Worm (Caenorhabditis elegans): ENCODE measurements around the gene kcnl-4.

kcnl-4 gene

DNA sequence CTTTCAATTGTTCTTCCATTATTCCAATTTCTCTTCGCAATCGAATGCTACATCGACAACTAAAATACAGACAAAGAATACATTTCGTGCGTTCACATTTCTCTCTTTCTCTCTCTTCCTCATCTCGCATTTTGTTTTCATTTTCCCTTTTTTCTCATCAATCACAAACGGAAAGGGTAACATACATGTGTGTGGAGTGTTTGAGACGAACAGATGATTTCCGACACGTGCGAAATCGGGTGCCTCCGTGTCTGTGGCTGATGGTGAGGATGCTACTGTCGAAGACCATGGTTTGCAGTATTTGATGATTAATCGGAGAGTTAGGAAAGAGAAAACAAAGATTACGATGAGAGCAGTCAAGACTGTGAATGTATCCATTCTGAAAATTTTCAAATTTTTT is 20.2 kb upstream of the kcnl-4 start, which contains the start of gene R02D5.9:
Gene R02D5.9, minus strand, starts transcription at position 378 of the 400 bp plus-strand sequence.
- TF ChIP-seq sma-9 (GFP tag; optimal IDR thresholded peaks at IDR 0.05): peak; percentile 88
- no peak for TF ChIP-seq sma-9 (tag; optimal IDR thresholded peaks at IDR 0.05)
- TF ChIP-seq nhr-129 (tag; optimal IDR thresholded peaks at IDR 0.05): peak; percentile 42
- TF ChIP-seq aly-2 (tag; optimal IDR thresholded peaks at IDR 0.05): no peak
- no peak for TF ChIP-seq zag-1 (tag; optimal IDR thresholded peaks at IDR 0.05)
- peak; percentile 95 for TF ChIP-seq sma-3 (GFP tag; optimal IDR thresholded peaks at IDR 0.05)
- peak; percentile 9 for TF ChIP-seq egl-27 (tag; optimal IDR thresholded peaks at IDR 0.05)
- peak; percentile 87 for TF ChIP-seq nhr-25 (tag; optimal IDR thresholded peaks at IDR 0.05)
- TF ChIP-seq sem-4 (tag; optimal IDR thresholded peaks at IDR 0.05): peak; percentile 49
- no peak for TF ChIP-seq Y55F3AM.14 (GFP tag; optimal IDR thresholded peaks at IDR 0.05)
- no peak for TF ChIP-seq nhr-12 (tag; optimal IDR thresholded peaks at IDR 0.05)
- peak; percentile 37 to 82 for TF ChIP-seq mdl-1 (tag; optimal IDR thresholded peaks at IDR 0.05)
- TF ChIP-seq blmp-1 (tag; optimal IDR thresholded peaks at IDR 0.05; ENCODE audit: insufficient read depth): peak; percentile 97
- TF ChIP-seq mbf-1 (tag; optimal IDR thresholded peaks at IDR 0.05): no peak
- peak; percentile 72 for TF ChIP-seq nhr-21 (tag; optimal IDR thresholded peaks at IDR 0.05)
- TF ChIP-seq ztf-4 (tag; optimal IDR thresholded peaks at IDR 0.05): no peak
- TF ChIP-seq alr-1 (tag; optimal IDR thresholded peaks at IDR 0.05): no peak
- no peak for TF ChIP-seq ama-1 (optimal IDR thresholded peaks at IDR 0.05)
- no peak for TF ChIP-seq lin-11 (tag; optimal IDR thresholded peaks at IDR 0.05)
- TF ChIP-seq fos-1 (tag; optimal IDR thresholded peaks at IDR 0.05): peak; percentile 20

DNA sequence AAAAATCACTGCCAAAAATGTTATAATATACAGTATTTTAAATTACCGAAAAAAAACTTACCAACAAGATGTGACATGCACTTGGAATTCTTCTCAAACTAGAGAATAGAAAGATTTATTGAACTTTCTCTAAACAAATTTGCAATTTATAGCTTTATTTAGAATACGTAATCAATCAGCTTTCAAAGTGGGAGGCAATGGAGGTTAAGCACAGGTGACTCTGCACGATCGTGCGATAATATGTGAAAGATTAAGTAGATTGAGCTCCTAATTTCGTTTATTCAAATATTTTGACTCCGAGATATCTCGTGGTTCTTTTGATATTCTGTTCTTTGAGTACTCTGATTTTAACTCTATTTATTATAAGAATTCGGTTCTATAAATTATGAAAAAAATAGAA is 12.9 kb upstream of the kcnl-4 start, which contains the start of gene R02D5.6:
Gene R02D5.6, minus strand, starts transcription at position 101 of the 400 bp plus-strand sequence.
- TF ChIP-seq ztf-4 (tag; optimal IDR thresholded peaks at IDR 0.05) (no peak), C34F6.9 (tag; optimal IDR thresholded peaks at IDR 0.05) (no peak), nhr-129 (tag; optimal IDR thresholded peaks at IDR 0.05) (no peak), nhr-11 (tag; optimal IDR thresholded peaks at IDR 0.05) (no peak), mdl-1 (tag; optimal IDR thresholded peaks at IDR 0.05) (no peak), blmp-1 (tag; optimal IDR thresholded peaks at IDR 0.05; ENCODE audit: insufficient read depth) (no peak), peb-1 (tag; optimal IDR thresholded peaks at IDR 0.05) (no peak), lin-39 (tag; optimal IDR thresholded peaks at IDR 0.05) (no peak), sma-3 (GFP tag; optimal IDR thresholded peaks at IDR 0.05) (no peak)

DNA sequence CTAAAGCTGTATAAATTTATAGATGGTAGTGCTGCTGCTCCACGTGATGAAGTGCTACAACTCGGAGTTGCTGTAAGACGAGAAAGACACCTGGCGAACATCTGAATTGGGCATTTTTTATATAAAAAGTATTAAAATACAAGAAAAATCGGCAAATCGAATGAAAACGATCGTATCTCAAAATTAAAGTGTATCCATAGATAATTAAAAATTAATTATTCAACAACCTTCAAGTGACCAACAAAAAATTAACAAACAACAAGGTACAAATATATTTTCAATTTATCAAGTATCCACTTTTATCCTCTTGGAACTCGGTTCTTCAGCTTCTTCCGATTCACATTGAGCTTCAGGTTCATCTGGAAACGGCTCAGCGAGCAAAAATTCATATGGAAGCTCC is 11.6 kb upstream of the kcnl-4 start, which contains the start of gene R02D5.8:
Gene R02D5.8, minus strand, starts transcription at position 101 of the 400 bp plus-strand sequence.
- TF ChIP-seq lin-11 (tag; optimal IDR thresholded peaks at IDR 0.05): no peak

DNA sequence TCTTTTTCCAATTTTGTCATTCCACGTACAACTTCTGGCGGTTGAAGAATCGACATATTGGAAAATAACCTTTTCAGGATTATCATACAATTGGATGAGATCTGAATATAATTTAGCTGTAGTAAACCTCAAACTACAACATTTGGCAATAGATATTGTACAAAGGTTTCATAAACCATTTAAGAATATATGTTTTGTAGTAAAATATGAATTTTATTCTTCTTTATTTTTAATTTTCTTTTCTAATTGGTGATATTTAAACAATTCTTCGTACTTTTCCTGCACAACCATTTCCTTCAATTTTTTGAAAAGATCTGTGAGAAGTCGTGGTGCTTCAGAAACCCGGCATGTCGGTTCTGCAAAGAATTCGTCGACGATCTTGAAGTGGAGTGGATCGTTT is 9.9 kb upstream of the kcnl-4 start, which contains the start of gene C53A5.17:
Gene C53A5.17, minus strand, starts transcription at position 101 of the 400 bp plus-strand sequence.
- TF ChIP-seq nhr-25 (tag; optimal IDR thresholded peaks at IDR 0.05): no peak
- no peak for TF ChIP-seq fos-1 (tag; optimal IDR thresholded peaks at IDR 0.05)
- no peak for TF ChIP-seq nhr-11 (tag; optimal IDR thresholded peaks at IDR 0.05)
- no peak for TF ChIP-seq ceh-82 (tag; optimal IDR thresholded peaks at IDR 0.05)
- no peak for TF ChIP-seq nhr-129 (tag; optimal IDR thresholded peaks at IDR 0.05)
- no peak for TF ChIP-seq mbf-1 (tag; optimal IDR thresholded peaks at IDR 0.05)
- TF ChIP-seq nhr-77 (tag; optimal IDR thresholded peaks at IDR 0.05): no peak
- no peak for TF ChIP-seq unc-62 (GFP tag; optimal IDR thresholded peaks at IDR 0.05)
- TF ChIP-seq ZK546.5 (tag; optimal IDR thresholded peaks at IDR 0.05): no peak
- no peak for TF ChIP-seq sma-3 (GFP tag; optimal IDR thresholded peaks at IDR 0.05)
- TF ChIP-seq sma-9 (GFP tag; optimal IDR thresholded peaks at IDR 0.05): no peak
- TF ChIP-seq sma-9 (tag; optimal IDR thresholded peaks at IDR 0.05): no peak
- no peak for TF ChIP-seq nhr-23 (tag; optimal IDR thresholded peaks at IDR 0.05)
- no peak for TF ChIP-seq blmp-1 (tag; optimal IDR thresholded peaks at IDR 0.05; ENCODE audit: insufficient read depth)
- TF ChIP-seq gmeb-1 (tag; optimal IDR thresholded peaks at IDR 0.05): no peak
- TF ChIP-seq mab-5 (tag; optimal IDR thresholded peaks at IDR 0.05): no peak

DNA sequence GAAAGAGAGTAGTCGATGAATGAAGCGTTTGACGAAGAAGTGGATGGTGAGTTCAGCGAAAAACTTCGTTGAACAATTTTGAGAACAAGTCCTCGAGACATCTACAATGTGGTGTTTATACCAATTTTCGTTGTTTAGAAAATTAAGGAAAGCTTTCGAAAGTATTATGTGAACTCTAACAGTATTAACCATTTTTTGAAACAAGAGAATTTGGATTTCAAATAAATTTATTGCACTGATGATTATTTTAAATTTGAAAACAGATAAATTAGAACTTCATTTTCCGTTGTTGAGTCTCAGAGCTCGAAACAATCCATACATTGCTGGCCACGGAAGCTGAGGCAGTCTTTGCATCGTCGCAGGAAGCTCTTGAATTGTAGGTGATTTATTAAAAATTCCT is 8.4 kb upstream of the kcnl-4 start, which contains the start of gene C53A5.16:
Gene C53A5.16, minus strand, starts transcription at position 101 of the 400 bp plus-strand sequence.
- no peak for TF ChIP-seq mdl-1 (tag; optimal IDR thresholded peaks at IDR 0.05)
- no peak for TF ChIP-seq F13H6.1 (tag; optimal IDR thresholded peaks at IDR 0.05)
- no peak for TF ChIP-seq nhr-11 (tag; optimal IDR thresholded peaks at IDR 0.05)
- TF ChIP-seq lin-39 (tag; optimal IDR thresholded peaks at IDR 0.05): no peak
- no peak for TF ChIP-seq Y55F3AM.14 (GFP tag; optimal IDR thresholded peaks at IDR 0.05)
- TF ChIP-seq elt-1 (tag; optimal IDR thresholded peaks at IDR 0.05): no peak
- TF ChIP-seq nhr-77 (tag; optimal IDR thresholded peaks at IDR 0.05): no peak
- TF ChIP-seq alr-1 (tag; optimal IDR thresholded peaks at IDR 0.05): no peak
- TF ChIP-seq unc-55 (GFP tag; optimal IDR thresholded peaks at IDR 0.05): no peak
- TF ChIP-seq nhr-237 (tag; optimal IDR thresholded peaks at IDR 0.05): no peak
- TF ChIP-seq nhr-129 (tag; optimal IDR thresholded peaks at IDR 0.05): no peak
- TF ChIP-seq nhr-25 (tag; optimal IDR thresholded peaks at IDR 0.05): no peak
- TF ChIP-seq ceh-82 (tag; optimal IDR thresholded peaks at IDR 0.05): no peak
- TF ChIP-seq zag-1 (tag; optimal IDR thresholded peaks at IDR 0.05): no peak
- no peak for TF ChIP-seq ztf-1 (GFP tag; conservative IDR thresholded peaks at IDR 0.05)
- TF ChIP-seq ztf-11 (tag; optimal IDR thresholded peaks at IDR 0.05): no peak
